Fruit fly (Drosophila melanogaster) whole organism, embryonic: ENCODE measurements around the gene CG9467.

Experiments
- B-H2 ChIP-seq: fragments of 200-800 bp; sonication (Bioruptor generic); optimal IDR thresholded peaks from 2 replicates; lab custom pipeline; 2018; ENCODE audit warnings: missing biosample characterization, mild to moderate bottlenecking, missing genetic modification characterization
- Bteb2 ChIP-seq: fragments of 200-800 bp; sonication (Bioruptor generic); optimal IDR thresholded peaks from 2 replicates; lab custom pipeline; 2016; ENCODE audit warnings: missing biosample characterization, missing genetic modification characterization
- CG10959 ChIP-seq: fragments of 200-800 bp; sonication (Bioruptor generic); IDR thresholded peaks from 2 replicates; pipeline ENCODE4 v1.3.6; 2022; ENCODE audit warnings: missing biosample characterization, missing genetic modification characterization
- CG11247 ChIP-seq: fragments of 200-800 bp; sonication (Bioruptor generic); IDR thresholded peaks from 2 replicates; pipeline ENCODE4 v1.3.6; 2022; ENCODE audit warnings: missing biosample characterization, missing genetic modification characterization
- CG12104 ChIP-seq: fragments of 200-800 bp; sonication (Bioruptor generic); optimal IDR thresholded peaks from 3 replicates; lab custom pipeline; 2016; ENCODE audit warnings: missing biosample characterization, missing genetic modification characterization
- CG12942 ChIP-seq: fragments of 200-800 bp; sonication (Bioruptor generic); optimal IDR thresholded peaks from 3 replicates; lab custom pipeline; 2016; ENCODE audit warnings: missing biosample characterization, missing genetic modification characterization
- CG14710 ChIP-seq: fragments of 200-800 bp; sonication (Bioruptor generic); optimal IDR thresholded peaks from 3 replicates; lab custom pipeline; 2019; ENCODE audit warnings: missing biosample characterization, mild to moderate bottlenecking, missing genetic modification characterization, moderate library complexity
- CG16779 ChIP-seq: fragments of 200-800 bp; sonication (Bioruptor generic); IDR thresholded peaks from 2 replicates; pipeline ENCODE4 v1.3.6; 2022; ENCODE audit warnings: missing biosample characterization, missing genetic modification characterization
- CG17359 ChIP-seq: fragments of 200-800 bp; sonication (Bioruptor generic); optimal IDR thresholded peaks from 3 replicates; lab custom pipeline; 2018; ENCODE audit warnings: missing biosample characterization, mild to moderate bottlenecking, missing genetic modification characterization, moderate library complexity
- CG17829 ChIP-seq: fragments of 200-800 bp; optimal IDR thresholded peaks from 2 replicates; lab custom pipeline; 2019; ENCODE audit warnings: missing biosample characterization, mild to moderate bottlenecking, missing genetic modification characterization, moderate library complexity
- CG2678 ChIP-seq: fragments of 200-800 bp; sonication (Bioruptor generic); optimal IDR thresholded peaks from 3 replicates; lab custom pipeline; 2019; ENCODE audit warnings: missing biosample characterization, mild to moderate bottlenecking, missing genetic modification characterization, moderate library complexity
- CG30020 ChIP-seq: fragments of 200-800 bp; optimal IDR thresholded peaks from 2 replicates; lab custom pipeline; 2019; ENCODE audit warnings: missing biosample characterization, mild to moderate bottlenecking, missing genetic modification characterization, moderate library complexity
- CG43689 ChIP-seq: fragments of 200-800 bp; sonication (Bioruptor generic); IDR thresholded peaks from 2 replicates; pipeline ENCODE4 v1.3.6; 2022; ENCODE audit warnings: missing biosample characterization, missing genetic modification characterization
- CG5245 ChIP-seq: fragments of 200-800 bp; sonication (Bioruptor generic); optimal IDR thresholded peaks from 3 replicates; lab custom pipeline; 2016; ENCODE audit warnings: missing biosample characterization, missing genetic modification characterization
- CG6683 ChIP-seq: fragments of 200-800 bp; sonication (Bioruptor generic); optimal IDR thresholded peaks from 2 replicates; lab custom pipeline; 2017; ENCODE audit warnings: missing biosample characterization, mild to moderate bottlenecking, missing genetic modification characterization, missing genetic modification reagents
- CG6765 ChIP-seq: fragments of 200-800 bp; sonication (Bioruptor generic); optimal IDR thresholded peaks from 3 replicates; lab custom pipeline; 2017; ENCODE audit warnings: missing biosample characterization, mild to moderate bottlenecking, missing genetic modification characterization
- CG8290 ChIP-seq, 3 experiments: fragments of 200-800 bp; sonication (Bioruptor generic); optimal IDR thresholded peaks; 2 replicates each; lab custom pipeline; 2016 to 2019; ENCODE audit warnings: missing biosample characterization in 3 of 3, missing genetic modification characterization in 3 of 3, mild to moderate bottlenecking in 2 of 3, moderate library complexity in 1 of 3
- Elba2 ChIP-seq: fragments of 200-800 bp; sonication (Bioruptor generic); optimal IDR thresholded peaks from 3 replicates; lab custom pipeline; 2016; ENCODE audit warnings: missing biosample characterization, missing genetic modification characterization
- Ets65A ChIP-seq: fragments of 200-800 bp; sonication (Bioruptor generic); peaks from one replicate; lab custom pipeline; 2016; ENCODE audit warnings: missing biosample characterization, missing genetic modification characterization
- Hey ChIP-seq: fragments of 200-800 bp; sonication (Bioruptor generic); optimal IDR thresholded peaks from 3 replicates; lab custom pipeline; 2018; ENCODE audit warnings: missing biosample characterization, mild to moderate bottlenecking, missing genetic modification characterization
- Opbp ChIP-seq: fragments of 200-800 bp; sonication (Bioruptor generic); IDR thresholded peaks from 3 replicates; pipeline ENCODE4 v1.3.6; 2022; ENCODE audit warnings: missing biosample characterization, missing genetic modification characterization; ENCODE audit not compliant: partially characterized antibody
- TFAM ChIP-seq: fragments of 200-800 bp; sonication (Bioruptor generic); optimal IDR thresholded peaks from 2 replicates; lab custom pipeline; 2017; ENCODE audit warnings: missing biosample characterization, missing genetic modification characterization, inconsistent platforms
- ash1 ChIP-seq: fragments of 200-800 bp; sonication (Bioruptor generic); optimal IDR thresholded peaks from 2 replicates; lab custom pipeline; 2018; ENCODE audit warnings: missing biosample characterization, mild to moderate bottlenecking, missing genetic modification characterization
- bcd ChIP-seq: fragments of 200-800 bp; sonication (Bioruptor generic); optimal IDR thresholded peaks from 2 replicates; lab custom pipeline; 2017; ENCODE audit warnings: missing biosample characterization, mild to moderate bottlenecking, missing genetic modification characterization
- bsh ChIP-seq, 2 experiments: fragments of 200-800 bp; sonication (Bioruptor generic); optimal IDR thresholded peaks; 2 replicates each; lab custom pipeline; 2017 to 2018; ENCODE audit warnings: mild to moderate bottlenecking in 2 of 2, missing biosample characterization in 2 of 2, missing genetic modification characterization in 2 of 2, moderate library complexity in 1 of 2
- btn ChIP-seq: fragments of 200-800 bp; sonication (Bioruptor generic); optimal IDR thresholded peaks from 2 replicates; lab custom pipeline; 2016; ENCODE audit warnings: missing biosample characterization, missing genetic modification characterization
- croc ChIP-seq: fragments of 200-800 bp; sonication (Bioruptor generic); conservative IDR thresholded peaks from 3 replicates; pipeline ENCODE4 v1.3.6; 2022; ENCODE audit warnings: missing biosample characterization, missing genetic modification characterization
- dysf ChIP-seq: fragments of 200-800 bp; sonication (Bioruptor generic); IDR thresholded peaks from 3 replicates; pipeline ENCODE4 v1.3.6; 2022; ENCODE audit warnings: missing biosample characterization, missing genetic modification characterization
- ems ChIP-seq: fragments of 200-800 bp; sonication (Bioruptor generic); optimal IDR thresholded peaks from 3 replicates; lab custom pipeline; 2016; ENCODE audit warnings: missing biosample characterization, missing genetic modification characterization
- eyg ChIP-seq: fragments of 200-800 bp; sonication (Bioruptor generic); optimal IDR thresholded peaks from 3 replicates; lab custom pipeline; 2016; ENCODE audit warnings: missing biosample characterization, missing genetic modification characterization
- ftz-f1 ChIP-seq: fragments of 200-800 bp; sonication (Bioruptor generic); optimal IDR thresholded peaks from 2 replicates; lab custom pipeline; 2016; ENCODE audit warnings: missing biosample characterization, missing genetic modification characterization
- fu2 ChIP-seq: fragments of 200-800 bp; sonication (Bioruptor generic); optimal IDR thresholded peaks from 2 replicates; lab custom pipeline; 2016; ENCODE audit warnings: missing biosample characterization, missing genetic modification characterization
- gce ChIP-seq: fragments of 200-800 bp; sonication (Bioruptor generic); IDR thresholded peaks from 3 replicates; pipeline ENCODE4 v1.3.6; 2022; ENCODE audit warnings: missing biosample characterization, missing genetic modification characterization
- gcm ChIP-seq: fragments of 200-800 bp; sonication (Bioruptor generic); optimal IDR thresholded peaks from 2 replicates; lab custom pipeline; 2019; ENCODE audit warnings: missing biosample characterization, mild to moderate bottlenecking, missing genetic modification characterization, moderate library complexity
- ham ChIP-seq: fragments of 200-800 bp; sonication (Bioruptor generic); IDR thresholded peaks from 2 replicates; pipeline ENCODE4 v1.3.6; 2022; ENCODE audit warnings: missing biosample characterization, missing genetic modification characterization
- inv ChIP-seq: fragments of 200-800 bp; sonication (Bioruptor generic); IDR thresholded peaks from 2 replicates; pipeline ENCODE4 v1.3.6; 2022; ENCODE audit warnings: missing biosample characterization, missing genetic modification characterization; ENCODE audit not compliant: partially characterized antibody
- mam ChIP-seq: fragments of 200-800 bp; sonication (Bioruptor generic); optimal IDR thresholded peaks from 3 replicates; lab custom pipeline; 2016; ENCODE audit warnings: missing biosample characterization, missing genetic modification characterization
- slou ChIP-seq: fragments of 200-800 bp; sonication (Bioruptor generic); optimal IDR thresholded peaks from 3 replicates; lab custom pipeline; 2016; ENCODE audit warnings: missing biosample characterization, missing genetic modification characterization
- sr ChIP-seq: fragments of 200-800 bp; sonication (Bioruptor generic); IDR thresholded peaks from 3 replicates; pipeline ENCODE4 v1.3.6; 2022; ENCODE audit warnings: missing biosample characterization, missing genetic modification characterization
- trem ChIP-seq: fragments of 200-800 bp; optimal IDR thresholded peaks from 3 replicates; lab custom pipeline; 2019; ENCODE audit warnings: missing biosample characterization, mild to moderate bottlenecking, missing genetic modification characterization, moderate library complexity
- vfl ChIP-seq: fragments of 200-800 bp; sonication (Bioruptor generic); optimal IDR thresholded peaks from 2 replicates; lab custom pipeline; 2016; ENCODE audit warnings: missing biosample characterization, missing genetic modification characterization

CG9467 gene

DNA sequence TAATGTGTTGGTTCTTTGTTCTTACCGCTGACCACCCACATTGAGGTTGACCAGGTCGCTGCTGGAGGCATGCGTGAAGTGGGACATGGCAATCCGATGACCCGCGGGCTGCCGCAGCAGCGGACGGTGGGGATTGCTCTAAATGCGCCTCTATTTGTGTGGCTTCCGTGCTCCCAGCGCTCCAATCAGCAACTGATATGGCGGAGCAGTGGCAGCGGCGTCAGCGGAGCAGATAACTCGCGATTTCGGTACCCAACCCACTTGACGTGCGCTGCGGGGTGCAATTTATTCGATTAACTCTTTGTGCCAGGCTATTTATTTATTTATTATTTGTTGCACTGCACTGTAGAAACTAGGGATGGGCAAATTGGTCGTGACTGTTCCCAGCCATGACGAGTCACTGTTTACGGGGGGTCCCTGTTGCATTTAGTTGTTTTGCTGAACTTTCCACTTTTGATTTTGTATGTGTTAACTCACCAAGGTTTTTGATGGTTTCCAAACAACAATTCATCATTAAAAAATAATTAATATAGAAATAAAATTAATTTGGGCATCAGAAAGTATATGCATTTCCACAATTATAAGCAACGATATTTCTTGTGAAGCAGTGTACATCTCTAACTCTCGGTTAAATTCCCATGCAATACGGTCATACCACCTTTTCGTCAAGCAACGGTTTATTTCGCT is at the start of gene CG9467, which contains the start of gene CG8526 (continued):
- TF ChIP-seq gcm (GFP tag; lab: Kevin White, UChicago): no peak
- peak; percentile 24 for TF ChIP-seq ems (GFP tag; lab: Kevin White, UChicago)
- 0 out of 2 replicates have a peak, but pooled peaks have one; percentile 29 for TF ChIP-seq CG11247
- peak; percentile 93 for TF ChIP-seq Ets65A (GFP tag; lab: Kevin White, UChicago)
- peak; percentile 51 for TF ChIP-seq CG17359 (tag; lab: Kevin White, UChicago)
- TF ChIP-seq CG12942 (GFP tag; lab: Kevin White, UChicago): peak; percentile 69
- peak; percentile 35; the same call in 1 of the 3 replicates for TF ChIP-seq Opbp (GFP tag; lab: Robert Waterston, UW)
- peak; percentile 34 for TF ChIP-seq CG5245
- no peak for TF ChIP-seq eyg (GFP tag; lab: Kevin White, UChicago)
- TF ChIP-seq CG30020 (tag; lab: Kevin White, UChicago): peak; percentile 73
- TF ChIP-seq gce (GFP tag; lab: Robert Waterston, UW): no peak
- TF ChIP-seq ftz-f1 (GFP tag; lab: Kevin White, UChicago): no peak
- TF ChIP-seq croc (GFP tag; lab: Robert Waterston, UW): peak; percentile 52; the same call in 2 of the 3 replicates
- no peak for TF ChIP-seq CG43689 (GFP tag; lab: Robert Waterston, UW)
- TF ChIP-seq inv (GFP tag; lab: Robert Waterston, UW): peak; percentile 73
- TF ChIP-seq vfl (GFP tag; lab: Kevin White, UChicago): peak; percentile 40
- peak; percentile 67 for TF ChIP-seq bcd
- TF ChIP-seq B-H2 (GFP tag; lab: Kevin White, UChicago): no peak
- TF ChIP-seq CG6765: peak; percentile 2
- TF ChIP-seq Hey (tag; lab: Kevin White, UChicago): no peak
- no peak for TF ChIP-seq CG2678 (tag; lab: Kevin White, UChicago)
- no peak for TF ChIP-seq ash1
- peak; percentile 59 for TF ChIP-seq slou
- TF ChIP-seq CG6683 (GFP tag; lab: Kevin White, UChicago): no peak
- TF ChIP-seq bsh (GFP tag; optimal IDR thresholded peaks at IDR 0.05; lab: Kevin White, UChicago): peak in 1 of 2 experiments; percentile 48
- TF ChIP-seq mam (GFP tag; lab: Kevin White, UChicago): peak; percentile 59
- peak; percentile 79 for TF ChIP-seq trem (tag; lab: Kevin White, UChicago)
- TF ChIP-seq btn (GFP tag; lab: Kevin White, UChicago): no peak
- TF ChIP-seq ham: no peak
- TF ChIP-seq CG17829 (tag; lab: Kevin White, UChicago): peak; percentile 78
- no peak for TF ChIP-seq sr
- peak; percentile 90 for TF ChIP-seq CG14710 (tag; lab: Kevin White, UChicago)
- peak; percentile 61; the same call in 1 of the 3 replicates for TF ChIP-seq dysf (GFP tag; lab: Robert Waterston, UW)
- TF ChIP-seq CG8290 (GFP tag; optimal IDR thresholded peaks at IDR 0.05; lab: Kevin White, UChicago): peak; percentile 60
- no peak for TF ChIP-seq CG8290 (tag; optimal IDR thresholded peaks at IDR 0.05; lab: Kevin White, UChicago)
- no peak for TF ChIP-seq Bteb2
- TF ChIP-seq TFAM (GFP tag; lab: Kevin White, UChicago): no peak
- TF ChIP-seq CG16779 (GFP tag; lab: Robert Waterston, UW): no peak
- no peak for TF ChIP-seq fu2 (GFP tag; lab: Kevin White, UChicago)
- no peak for TF ChIP-seq Elba2 (GFP tag; lab: Kevin White, UChicago)
- TF ChIP-seq CG10959 (GFP tag; lab: Robert Waterston, UW): no peak
- peak; percentile 58 for TF ChIP-seq CG12104
